Worm (Caenorhabditis elegans) whole organism, L2 larva: ENCODE results near the gene clec-174.
A peak's percentile ranks its signal among the peaks of the same experiment; 100 is the strongest.

Source experiments
- F13H6.1 ChIP-seq: sonication (generic microtip); optimal IDR thresholded peaks from 2 replicates; lab custom pipeline; 2016; ENCODE audit warnings: missing genetic modification characterization, missing compliant biosample characterization
- R02D3.7 ChIP-seq: fragments of 150-350 bp; optimal IDR thresholded peaks from 2 replicates; lab custom pipeline; 2014; ENCODE audit warnings: missing biosample characterization, missing genetic modification characterization
- Y55F3AM.14 ChIP-seq: fragments of 200-800 bp; sonication (Bioruptor generic); optimal IDR thresholded peaks from 2 replicates; lab custom pipeline; 2018; ENCODE audit warnings: mild to moderate bottlenecking, missing genetic modification characterization, missing compliant biosample characterization
- aly-2 ChIP-seq: fragments of 150-350 bp; optimal IDR thresholded peaks from 2 replicates; lab custom pipeline; 2014; ENCODE audit warnings: missing biosample characterization, missing genetic modification characterization
- ama-1 ChIP-seq: fragments of 150-350 bp; optimal IDR thresholded peaks from 2 replicates; lab custom pipeline; 2018; ENCODE audit warnings: inconsistent platforms
- ceh-16 ChIP-seq: fragments of 150-350 bp; optimal IDR thresholded peaks from 2 replicates; lab custom pipeline; 2014; ENCODE audit warnings: missing biosample characterization, missing genetic modification characterization
- crh-2 ChIP-seq: sonication (generic microtip); optimal IDR thresholded peaks from 2 replicates; lab custom pipeline; 2017; ENCODE audit warnings: missing biosample characterization, missing genetic modification characterization
- dmd-4 ChIP-seq: sonication (generic microtip); optimal IDR thresholded peaks from 2 replicates; lab custom pipeline; 2017; ENCODE audit warnings: missing biosample characterization, missing genetic modification characterization
- egl-27 ChIP-seq: sonication (generic microtip); optimal IDR thresholded peaks from 3 replicates; lab custom pipeline; 2017; ENCODE audit warnings: missing biosample characterization, missing genetic modification reagents, missing genetic modification characterization
- elt-1 ChIP-seq: fragments of 150-350 bp; optimal IDR thresholded peaks from 2 replicates; lab custom pipeline; 2014; ENCODE audit warnings: missing biosample characterization, missing genetic modification characterization
- elt-3 ChIP-seq: sonication (generic microtip); optimal IDR thresholded peaks from 2 replicates; lab custom pipeline; 2017; ENCODE audit warnings: missing biosample characterization, missing genetic modification characterization
- fos-1 ChIP-seq: fragments of 150-350 bp; optimal IDR thresholded peaks from 2 replicates; lab custom pipeline; 2014; ENCODE audit warnings: missing biosample characterization, missing genetic modification characterization
- gmeb-1 ChIP-seq: fragments of 150-350 bp; optimal IDR thresholded peaks from 2 replicates; lab custom pipeline; 2014; ENCODE audit warnings: missing biosample characterization, missing genetic modification characterization
- lin-13 ChIP-seq: fragments of 150-350 bp; optimal IDR thresholded peaks from 2 replicates; lab custom pipeline; 2014; ENCODE audit warnings: missing biosample characterization, missing genetic modification reagents, missing genetic modification characterization
- mab-5 ChIP-seq: fragments of 150-350 bp; optimal IDR thresholded peaks from 2 replicates; lab custom pipeline; 2014; ENCODE audit warnings: missing biosample characterization, missing genetic modification characterization
- mbf-1 ChIP-seq: sonication (generic microtip); optimal IDR thresholded peaks from 2 replicates; lab custom pipeline; 2017; ENCODE audit warnings: missing biosample characterization, missing genetic modification characterization
- mdl-1 ChIP-seq, 2 experiments: fragments of 150-350 bp in 1 of 2; sonication (generic microtip) in 1 of 2; optimal IDR thresholded peaks; 2 replicates each; lab custom pipeline; 2017; ENCODE audit warnings: missing biosample characterization in 2 of 2, missing genetic modification characterization in 2 of 2
- nhr-10 ChIP-seq: sonication (generic microtip); optimal IDR thresholded peaks from 2 replicates; lab custom pipeline; 2017; ENCODE audit warnings: missing biosample characterization, missing genetic modification characterization
- nhr-12 ChIP-seq: fragments of 150-350 bp; optimal IDR thresholded peaks from 2 replicates; lab custom pipeline; 2014; ENCODE audit warnings: missing biosample characterization, missing genetic modification characterization
- nhr-129 ChIP-seq: fragments of 150-350 bp; optimal IDR thresholded peaks from 2 replicates; lab custom pipeline; 2014; ENCODE audit warnings: missing biosample characterization, missing genetic modification characterization
- nhr-21 ChIP-seq: fragments of 150-350 bp; optimal IDR thresholded peaks from 2 replicates; lab custom pipeline; 2014; ENCODE audit warnings: missing biosample characterization, missing genetic modification characterization
- nhr-23 ChIP-seq: fragments of 150-350 bp; optimal IDR thresholded peaks from 2 replicates; lab custom pipeline; 2014; ENCODE audit warnings: missing biosample characterization, missing genetic modification reagents, missing genetic modification characterization
- nhr-25 ChIP-seq: fragments of 150-350 bp; sonication (generic microtip); optimal IDR thresholded peaks from 3 replicates; lab custom pipeline; 2014; ENCODE audit warnings: missing biosample characterization, missing genetic modification characterization
- nhr-6 ChIP-seq: fragments of 150-350 bp; optimal IDR thresholded peaks from 2 replicates; lab custom pipeline; 2014; ENCODE audit warnings: missing biosample characterization, missing genetic modification characterization
- nhr-77 ChIP-seq: fragments of 150-350 bp; optimal IDR thresholded peaks from 2 replicates; lab custom pipeline; 2014; ENCODE audit warnings: missing biosample characterization, missing genetic modification characterization
- peb-1 ChIP-seq: fragments of 150-350 bp; optimal IDR thresholded peaks from 2 replicates; lab custom pipeline; 2014; ENCODE audit warnings: missing biosample characterization, missing genetic modification characterization
- skn-1 ChIP-seq: sonication (generic microtip); optimal IDR thresholded peaks from 2 replicates; lab custom pipeline; 2017; ENCODE audit warnings: missing biosample characterization, missing genetic modification characterization
- sma-3 ChIP-seq: sonication (generic microtip); optimal IDR thresholded peaks from 2 replicates; lab custom pipeline; 2016; ENCODE audit warnings: missing genetic modification reagents, missing genetic modification characterization, missing compliant biosample characterization
- sma-9 ChIP-seq, 2 experiments: fragments of 150-350 bp in 1 of 2; sonication (generic microtip) in 1 of 2; optimal IDR thresholded peaks; 2 replicates each; lab custom pipeline; 2014 to 2016; ENCODE audit warnings: missing genetic modification characterization in 2 of 2, mild to moderate bottlenecking in 1 of 2, missing biosample characterization in 1 of 2, missing compliant biosample characterization in 1 of 2, missing genetic modification reagents in 1 of 2, moderate library complexity in 1 of 2
- unc-55 ChIP-seq: fragments of 150-350 bp; sonication (generic microtip); optimal IDR thresholded peaks from 3 replicates; lab custom pipeline; 2014; ENCODE audit warnings: missing biosample characterization, missing genetic modification reagents, missing genetic modification characterization
- unc-62 ChIP-seq: fragments of 150-350 bp; optimal IDR thresholded peaks from 2 replicates; lab custom pipeline; 2014; ENCODE audit warnings: missing biosample characterization, missing genetic modification reagents, missing genetic modification characterization
- ztf-1 ChIP-seq: fragments of 200-800 bp; sonication (Bioruptor generic); conservative IDR thresholded peaks from 2 replicates; pipeline ENCODE4 v1.3.6; 2022; ENCODE audit warnings: missing genetic modification characterization, missing compliant biosample characterization
- ztf-11 ChIP-seq: sonication (generic microtip); optimal IDR thresholded peaks from 2 replicates; lab custom pipeline; 2017; ENCODE audit warnings: missing biosample characterization, missing genetic modification characterization
- ztf-4 ChIP-seq: fragments of 150-350 bp; optimal IDR thresholded peaks from 2 replicates; lab custom pipeline; 2014; ENCODE audit warnings: missing biosample characterization, missing genetic modification characterization

The clec-174 gene

DNA sequence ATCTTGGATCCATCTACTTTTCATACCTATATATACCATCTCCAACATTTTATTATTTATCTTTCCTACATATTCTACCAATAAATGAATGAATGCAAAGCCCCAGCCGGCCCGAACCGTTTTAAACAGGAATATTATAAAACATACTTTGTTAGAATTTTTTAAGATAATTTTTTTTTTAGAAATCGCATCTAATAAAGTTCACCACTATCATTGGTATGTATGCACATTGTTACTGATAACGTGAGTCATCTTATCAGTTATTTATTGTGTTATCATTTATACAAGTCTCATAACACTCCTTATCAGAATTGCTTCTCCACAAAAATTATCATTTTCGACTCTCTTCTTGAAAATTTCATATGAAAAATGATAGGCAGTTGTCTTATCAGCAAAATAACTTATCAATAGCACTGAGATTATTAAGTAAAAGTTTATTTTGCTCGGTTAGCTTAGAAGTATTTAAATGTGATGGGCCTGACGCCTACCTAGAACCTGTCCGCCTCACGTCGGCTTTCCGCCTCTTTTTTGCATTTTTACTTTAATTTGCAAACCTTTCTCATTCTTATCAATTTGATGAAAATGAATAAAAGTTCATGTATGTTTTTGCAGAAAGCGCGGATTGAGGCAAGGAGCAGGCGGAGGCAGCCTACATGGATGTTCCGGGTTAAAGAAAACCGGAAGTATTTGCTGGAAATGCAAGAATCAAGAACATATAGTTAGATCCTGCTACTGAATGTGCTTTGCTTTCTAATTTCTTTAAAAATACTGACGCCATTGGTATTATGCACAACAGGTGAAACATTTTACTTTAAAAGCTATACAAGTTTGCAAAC is 41.6 kb downstream of the clec-174 start, which contains the start of gene srz-62:
srz-62 (plus strand) TSS at position 786 of the 836 bp plus-strand sequence.
- peak in 1 of 2 experiments; percentile 55 for TF ChIP-seq mdl-1 (tag; optimal IDR thresholded peaks at IDR 0.05; lab: Kevin White, UChicago)
- TF ChIP-seq F13H6.1: no peak
- TF ChIP-seq fos-1: peak; percentile 100
- TF ChIP-seq elt-3: no peak
- no peak for TF ChIP-seq elt-1 (tag; lab: Kevin White, UChicago)
- no peak for TF ChIP-seq mbf-1 (tag; lab: Kevin White, UChicago)
- TF ChIP-seq crh-2 (tag; lab: Kevin White, UChicago): peak; percentile 48
- no peak for TF ChIP-seq ceh-16 (tag; lab: Kevin White, UChicago)
- TF ChIP-seq egl-27 (tag; lab: Kevin White, UChicago): peak; percentile 92
- TF ChIP-seq ztf-4 (tag; lab: Kevin White, UChicago): no peak
- no peak for TF ChIP-seq ztf-1 (GFP tag; lab: Robert Waterston, UW)
- TF ChIP-seq nhr-25: no peak
- TF ChIP-seq nhr-10 (tag; lab: Kevin White, UChicago): no peak
- TF ChIP-seq ztf-11: no peak
- TF ChIP-seq sma-9 (GFP tag; optimal IDR thresholded peaks at IDR 0.05; lab: Kevin White, UChicago): peak; percentile 49
- no peak for TF ChIP-seq sma-9 (tag; optimal IDR thresholded peaks at IDR 0.05; lab: Kevin White, UChicago)
- peak; percentile 72 for TF ChIP-seq gmeb-1 (tag; lab: Kevin White, UChicago)
- no peak for TF ChIP-seq nhr-77 (tag; lab: Kevin White, UChicago)
- no peak for TF ChIP-seq aly-2 (tag; lab: Kevin White, UChicago)

DNA sequence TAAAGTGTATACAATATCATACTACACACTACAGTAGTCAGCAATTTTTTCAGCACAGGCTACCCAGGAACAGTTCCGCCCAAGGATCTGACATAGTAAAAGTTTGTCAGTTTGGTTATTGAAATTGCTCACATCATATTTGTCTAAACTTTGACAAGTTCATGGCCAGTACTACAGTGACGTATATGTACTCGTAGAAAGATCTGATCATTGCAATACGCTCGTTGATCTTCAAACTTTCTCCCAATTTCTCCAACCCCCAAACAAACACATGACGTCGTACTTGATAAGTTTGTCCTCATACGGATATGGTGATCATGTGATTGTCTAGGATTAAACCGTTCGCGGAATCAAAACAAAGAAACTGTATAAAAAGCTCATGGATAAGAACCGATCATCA is 46.7 kb downstream of the clec-174 start, which contains the start of gene dct-8:
dct-8 (plus strand) TSS at position 301 of the 400 bp plus-strand sequence.
- TF ChIP-seq nhr-12 (tag; lab: Kevin White, UChicago) (no peak), R02D3.7 (tag; lab: Kevin White, UChicago) (no peak), mdl-1 (tag; optimal IDR thresholded peaks at IDR 0.05; lab: Kevin White, UChicago) (no peak), aly-2 (tag; lab: Kevin White, UChicago) (no peak), ama-1 (no peak), nhr-21 (no peak), unc-55 (GFP tag; lab: Kevin White, UChicago) (no peak), sma-9 (GFP tag; optimal IDR thresholded peaks at IDR 0.05; lab: Kevin White, UChicago) (no peak), sma-9 (tag; optimal IDR thresholded peaks at IDR 0.05; lab: Kevin White, UChicago) (no peak), nhr-25 (no peak), nhr-23 (tag; lab: Kevin White, UChicago) (no peak), unc-62 (GFP tag; lab: Kevin White, UChicago) (no peak), crh-2 (tag; lab: Kevin White, UChicago) (no peak), egl-27 (tag; lab: Kevin White, UChicago) (no peak), mab-5 (tag; lab: Kevin White, UChicago) (no peak), lin-13 (GFP tag; lab: Kevin White, UChicago) (no peak), peb-1 (tag; lab: Kevin White, UChicago) (no peak), dmd-4 (tag; lab: Kevin White, UChicago) (no peak), nhr-6 (tag; lab: Kevin White, UChicago) (no peak), skn-1 (tag; lab: Kevin White, UChicago) (no peak)
- TF ChIP-seq, all 48 proteins: peak for 0

DNA sequence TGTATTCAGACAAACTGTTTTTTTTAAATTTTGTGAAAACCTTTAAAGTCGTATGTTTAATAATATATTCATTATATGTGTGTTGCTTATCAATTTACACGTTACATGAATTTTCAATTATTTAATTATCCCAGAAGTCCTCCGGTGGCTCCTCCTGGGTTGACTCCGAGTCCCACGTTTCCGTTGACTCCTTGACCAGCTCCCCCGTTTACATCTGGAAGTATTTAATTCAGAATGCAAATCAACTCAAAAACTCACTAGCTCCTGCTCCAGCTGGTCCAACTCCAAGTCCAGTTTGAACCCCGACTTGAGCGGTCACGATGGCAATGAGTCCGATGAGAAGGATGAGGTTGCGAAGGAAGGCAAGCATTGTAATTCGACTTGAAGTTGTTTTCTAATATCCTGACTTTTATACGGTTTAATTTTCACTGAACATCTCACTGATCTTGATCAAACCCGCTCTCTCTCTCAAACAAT is 47.5 kb downstream of the clec-174 start, which contains the start of gene F56D6.8:
F56D6.8 (minus strand) TSS at position 427 of the 477 bp plus-strand sequence.
- TF ChIP-seq sma-3 (GFP tag; lab: Kevin White, UChicago) (no peak), mab-5 (tag; lab: Kevin White, UChicago) (no peak), unc-55 (GFP tag; lab: Kevin White, UChicago) (no peak), ama-1 (no peak), sma-9 (GFP tag; optimal IDR thresholded peaks at IDR 0.05; lab: Kevin White, UChicago) (no peak), sma-9 (tag; optimal IDR thresholded peaks at IDR 0.05; lab: Kevin White, UChicago) (no peak), nhr-129 (no peak), ztf-1 (GFP tag; lab: Robert Waterston, UW) (no peak), nhr-77 (tag; lab: Kevin White, UChicago) (no peak), skn-1 (tag; lab: Kevin White, UChicago) (no peak), Y55F3AM.14 (GFP tag; lab: Kevin White, UChicago) (no peak)
